Fruit fly (Drosophila melanogaster) whole organism, wandering third instar larva: ENCODE measurements around the gene CG33777.

Experiments
- Abd-B ChIP-seq: fragments of >200 bp; optimal IDR thresholded peaks from 2 replicates; lab custom pipeline; 2017; ENCODE audit warnings: missing biosample characterization, missing genetic modification characterization
- CG32264 ChIP-seq: fragments of 200-800 bp; sonication (Bioruptor generic); optimal IDR thresholded peaks from 2 replicates; lab custom pipeline; 2016; ENCODE audit warnings: missing biosample characterization, missing genetic modification characterization
- CG9705 ChIP-seq: fragments of 200-800 bp; sonication (Bioruptor generic); optimal IDR thresholded peaks from 2 replicates; lab custom pipeline; 2018; ENCODE audit warnings: missing biosample characterization, mild to moderate bottlenecking, missing genetic modification characterization
- Dfd ChIP-seq: fragments of >200 bp; optimal IDR thresholded peaks from 2 replicates; lab custom pipeline; 2017; ENCODE audit warnings: missing biosample characterization, missing genetic modification characterization
- GATAd ChIP-seq: sonication (Bioruptor generic); optimal IDR thresholded peaks from 2 replicates; lab custom pipeline; 2016; ENCODE audit warnings: missing biosample characterization, missing genetic modification characterization
- HLH106 ChIP-seq: fragments of 200-800 bp; optimal IDR thresholded peaks from 3 replicates; lab custom pipeline; 2019; ENCODE audit warnings: missing biosample characterization, mild to moderate bottlenecking, missing genetic modification characterization, moderate library complexity
- Hnf4 ChIP-seq: fragments of 200-800 bp; sonication (Bioruptor generic); optimal IDR thresholded peaks from 2 replicates; lab custom pipeline; 2016; ENCODE audit warnings: missing biosample characterization, mild to moderate bottlenecking, missing genetic modification characterization
- Hr78 ChIP-seq: fragments of >200 bp; optimal IDR thresholded peaks from 2 replicates; lab custom pipeline; 2017; ENCODE audit warnings: missing biosample characterization, missing genetic modification characterization
- Hr83 ChIP-seq: fragments of 200-300 bp; sonication (Bioruptor generic); optimal IDR thresholded peaks from 2 replicates; lab custom pipeline; 2016; ENCODE audit warnings: missing biosample characterization, mild to moderate bottlenecking, missing genetic modification characterization, moderate library complexity; ENCODE audit not compliant: poor library complexity, severe bottlenecking
- Mio ChIP-seq: sonication (Bioruptor generic); optimal IDR thresholded peaks from 2 replicates; lab custom pipeline; 2016; ENCODE audit warnings: missing biosample characterization, missing genetic modification characterization
- N ChIP-seq: fragments of >200 bp; optimal IDR thresholded peaks from 2 replicates; lab custom pipeline; 2018; ENCODE audit warnings: missing biosample characterization, missing external identifiers, missing genetic modification characterization
- OdsH ChIP-seq: fragments of 200-800 bp; sonication (Bioruptor generic); optimal IDR thresholded peaks from 2 replicates; lab custom pipeline; 2016; ENCODE audit warnings: missing biosample characterization, mild to moderate bottlenecking, missing genetic modification characterization
- Rel ChIP-seq, 2 experiments: fragments of 200-800 bp; sonication (Bioruptor generic) in 1 of 2; optimal IDR thresholded peaks; 2 replicates in 1 of 2; 3 replicates in 1 of 2; lab custom pipeline; 2016 to 2019; ENCODE audit warnings: mild to moderate bottlenecking in 2 of 2, missing biosample characterization in 2 of 2, missing genetic modification characterization in 2 of 2, moderate library complexity in 1 of 2
- Sp1 ChIP-seq: fragments of 200-800 bp; sonication (Bioruptor generic); optimal IDR thresholded peaks from 3 replicates; lab custom pipeline; 2019; ENCODE audit warnings: missing biosample characterization, mild to moderate bottlenecking, missing genetic modification characterization, moderate library complexity
- br ChIP-seq: fragments of 200-800 bp; sonication (Bioruptor generic); optimal IDR thresholded peaks from 2 replicates; lab custom pipeline; 2016; ENCODE audit warnings: missing biosample characterization, missing genetic modification characterization
- brk ChIP-seq: fragments of 200-800 bp; sonication (Bioruptor generic); optimal IDR thresholded peaks from 2 replicates; lab custom pipeline; 2016; ENCODE audit warnings: missing biosample characterization, mild to moderate bottlenecking, missing genetic modification characterization
- dl ChIP-seq, 2 experiments: fragments of 175-275, 200-275 bp in 1 of 2; fragments of 200-275 bp in 1 of 2; sonication (Bioruptor generic); optimal IDR thresholded peaks; lab custom pipeline; 2018; ENCODE audit warnings: mild to moderate bottlenecking in 2 of 2, missing biosample characterization in 2 of 2, missing genetic modification characterization in 2 of 2, moderate library complexity in 2 of 2; ENCODE audit not compliant: partially characterized antibody in 2 of 2, insufficient read depth in 1 of 2
- dmrt93B ChIP-seq: fragments of 200-800 bp; sonication (Bioruptor generic); optimal IDR thresholded peaks from 2 replicates; lab custom pipeline; 2018; ENCODE audit warnings: missing biosample characterization, mild to moderate bottlenecking, missing genetic modification characterization
- dsf ChIP-seq: sonication (Bioruptor generic); optimal IDR thresholded peaks from 2 replicates; lab custom pipeline; 2016; ENCODE audit warnings: missing biosample characterization, missing genetic modification characterization, borderline replicate concordance
- ey ChIP-seq: fragments of 200-800 bp; sonication (Bioruptor generic); optimal IDR thresholded peaks from 2 replicates; lab custom pipeline; 2016; ENCODE audit warnings: missing biosample characterization, missing genetic modification characterization
- foxo ChIP-seq, 2 experiments: fragments of 200-800 bp; sonication (Bioruptor generic); optimal IDR thresholded peaks; 2 replicates in 1 of 2; 3 replicates in 1 of 2; lab custom pipeline; 2016 to 2017; ENCODE audit warnings: missing biosample characterization in 2 of 2, missing genetic modification characterization in 2 of 2
- fru ChIP-seq: fragments of 200-800 bp; sonication (Bioruptor generic); optimal IDR thresholded peaks from 3 replicates; lab custom pipeline; 2016; ENCODE audit warnings: missing biosample characterization, mild to moderate bottlenecking, missing genetic modification characterization
- h ChIP-seq: fragments of 200-800 bp; sonication (Bioruptor generic); optimal IDR thresholded peaks from 3 replicates; lab custom pipeline; 2016; ENCODE audit warnings: missing biosample characterization, mild to moderate bottlenecking, missing genetic modification characterization
- jim ChIP-seq: fragments of 175-275, 200-325 bp; sonication (Bioruptor generic); optimal IDR thresholded peaks from 2 replicates; lab custom pipeline; 2016; ENCODE audit warnings: missing biosample characterization, mild to moderate bottlenecking, missing genetic modification characterization
- lola ChIP-seq: fragments of >200 bp; optimal IDR thresholded peaks from 2 replicates; lab custom pipeline; 2017; ENCODE audit warnings: missing biosample characterization, missing genetic modification characterization
- pan ChIP-seq: fragments of >200 bp; optimal IDR thresholded peaks from 2 replicates; lab custom pipeline; 2017
- psq ChIP-seq: fragments of 200-800 bp; sonication (Bioruptor generic); optimal IDR thresholded peaks from 3 replicates; lab custom pipeline; 2017; ENCODE audit warnings: missing biosample characterization, mild to moderate bottlenecking, missing genetic modification characterization, moderate library complexity
- rgr ChIP-seq: fragments of 200-800 bp; sonication (Bioruptor generic); optimal IDR thresholded peaks from 3 replicates; lab custom pipeline; 2016; ENCODE audit warnings: missing biosample characterization, mild to moderate bottlenecking, missing genetic modification characterization
- sv ChIP-seq: fragments of 200-800 bp; sonication (Bioruptor generic); optimal IDR thresholded peaks from 3 replicates; lab custom pipeline; 2016; ENCODE audit warnings: missing biosample characterization, missing genetic modification characterization
- tai ChIP-seq: sonication (Bioruptor generic); optimal IDR thresholded peaks from 2 replicates; lab custom pipeline; 2016; ENCODE audit warnings: missing biosample characterization, missing genetic modification characterization
- usp ChIP-seq: fragments of >200 bp; optimal IDR thresholded peaks from 2 replicates; lab custom pipeline; 2017; ENCODE audit warnings: missing biosample characterization, missing genetic modification characterization

The CG33777 gene

dm6 chr3L:4555136-4555535 lies at the start of gene CG33777:
CG33777 (minus strand) TSS chr3L:4555236.
- TF ChIP-seq rgr (GFP tag; lab: Kevin White, UChicago) (no peak), pan (lab: Kevin White, UChicago) (no peak), Sp1 (GFP tag; lab: Kevin White, UChicago) (no peak), CG9705 (GFP tag; lab: Kevin White, UChicago) (no peak), dl (GFP tag; optimal IDR thresholded peaks at IDR 0.05; lab: Kevin White, UChicago; ENCODE audit: insufficient read depth in 1 of 2, partially characterized antibody in 2 of 2) (no peak), dmrt93B (GFP tag; lab: Kevin White, UChicago) (no peak)

- TF ChIP-seq foxo (GFP tag; optimal IDR thresholded peaks at IDR 0.05; lab: Kevin White, UChicago) (no peak), tai (GFP tag; lab: Kevin White, UChicago) (no peak), Hr83 (no peak), psq (no peak), sv (no peak), brk (GFP tag; lab: Kevin White, UChicago) (no peak), dmrt93B (GFP tag; lab: Kevin White, UChicago) (no peak), Hnf4 (no peak), Abd-B (GFP tag; lab: Kevin White, UChicago) (no peak), Hr78 (no peak)
These were observed 48.4 kb upstream of the CG33777 start for dm6 chr3L:4603439-4603838.

- TF ChIP-seq jim (GFP tag; lab: Kevin White, UChicago) (no peak), h (GFP tag; lab: Kevin White, UChicago) (no peak), usp (no peak), sv (no peak), fru (GFP tag; lab: Kevin White, UChicago) (no peak), CG32264 (GFP tag; lab: Kevin White, UChicago) (no peak), tai (GFP tag; lab: Kevin White, UChicago) (no peak)
These were observed 47.3 kb upstream of the CG33777 start for dm6 chr3L:4602333-4602732.

dm6 chr3L:4599747-4600146 lies 44.7 kb upstream of the CG33777 start:
- TF ChIP-seq Hnf4 (no peak), psq (no peak), HLH106 (no peak), CG32264 (GFP tag; lab: Kevin White, UChicago) (no peak), tai (GFP tag; lab: Kevin White, UChicago) (no peak), br (GFP tag; lab: Kevin White, UChicago) (no peak), pan (lab: Kevin White, UChicago) (no peak)

dm6 chr3L:4590051-4590450 lies 35.0 kb upstream of the CG33777 start:
- TF ChIP-seq Dfd (GFP tag; lab: Kevin White, UChicago) = peak; percentile 95
- no peak for TF ChIP-seq jim (GFP tag; lab: Kevin White, UChicago)
- no peak for TF ChIP-seq h (GFP tag; lab: Kevin White, UChicago)
- TF ChIP-seq Abd-B (GFP tag; lab: Kevin White, UChicago) = no peak

- TF ChIP-seq Rel (GFP tag; optimal IDR thresholded peaks at IDR 0.05; lab: Kevin White, UChicago) (no peak), Rel (tag; optimal IDR thresholded peaks at IDR 0.05; lab: Kevin White, UChicago) (no peak), Dfd (GFP tag; lab: Kevin White, UChicago) (peak; percentile 93)
These were observed 20.4 kb upstream of the CG33777 start for dm6 chr3L:4575392-4575791.

- TF ChIP-seq usp = no peak
- TF ChIP-seq Mio (GFP tag; lab: Kevin White, UChicago) = no peak
- no peak for TF ChIP-seq CG9705 (GFP tag; lab: Kevin White, UChicago)
- TF ChIP-seq N (GFP tag; lab: Kevin White, UChicago) = no peak
- no peak for TF ChIP-seq rgr (GFP tag; lab: Kevin White, UChicago)
- TF ChIP-seq lola = no peak
- no peak for TF ChIP-seq dsf (GFP tag; lab: Kevin White, UChicago)
- TF ChIP-seq ey (GFP tag; lab: Kevin White, UChicago) = no peak
- TF ChIP-seq OdsH = no peak
- no peak for TF ChIP-seq Hr78
- no peak for TF ChIP-seq dl (GFP tag; optimal IDR thresholded peaks at IDR 0.05; lab: Kevin White, UChicago; ENCODE audit: insufficient read depth in 1 of 2, partially characterized antibody in 2 of 2)
- TF ChIP-seq brk (GFP tag; lab: Kevin White, UChicago) = no peak
- TF ChIP-seq dmrt93B (GFP tag; lab: Kevin White, UChicago) = no peak
- TF ChIP-seq GATAd = no peak
These were observed 19.4 kb upstream of the CG33777 start for dm6 chr3L:4574439-4574838.
